Worm (Caenorhabditis elegans): ENCODE results near the gene ncx-2.

The ncx-2 gene

DNA sequence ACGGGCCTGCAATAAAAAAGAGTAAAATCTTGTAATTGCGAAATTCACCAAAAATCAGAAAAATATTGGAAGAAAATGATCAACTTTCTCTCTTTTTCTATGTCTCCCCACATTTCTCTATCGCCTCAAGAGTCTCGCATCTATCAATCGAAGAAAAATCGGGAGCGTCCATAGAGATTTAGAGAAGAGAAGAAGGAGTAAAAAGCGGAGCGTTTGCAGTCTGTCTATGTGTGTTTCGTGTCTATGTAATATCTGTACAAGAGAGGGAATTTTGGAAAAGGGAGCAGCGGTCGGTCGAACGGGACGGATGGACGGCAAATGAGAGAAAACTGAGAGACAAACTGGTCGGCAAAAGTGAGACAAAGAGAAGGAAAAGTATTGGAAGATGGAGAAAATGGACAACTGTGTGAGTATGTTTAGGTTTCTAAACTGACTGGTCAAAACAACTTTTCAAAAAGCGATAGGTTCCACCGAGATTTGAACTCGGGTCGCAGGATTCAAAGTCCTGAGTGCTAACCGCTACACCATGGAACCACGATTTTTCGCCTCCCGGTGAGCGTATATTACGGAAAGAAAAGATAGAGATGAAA, 26.3 kb downstream of the ncx-2 start:
- no peak for TF ChIP-seq F26F4.8 (GFP tag; conservative IDR thresholded peaks at IDR 0.05)
- TF ChIP-seq saeg-2 (GFP tag; IDR thresholded peaks at IDR 0.05): no peak
- no peak for TF ChIP-seq Y105C5A.15 (GFP tag; IDR thresholded peaks at IDR 0.05)
- TF ChIP-seq unc-62 (GFP tag; optimal IDR thresholded peaks at IDR 0.05 in 1 of 2): peak in 1 of 2 experiments; percentile 41
- no peak for TF ChIP-seq unc-62 (tag; optimal IDR thresholded peaks at IDR 0.05)
- no peak for TF ChIP-seq cey-2 (tag; optimal IDR thresholded peaks at IDR 0.05; ENCODE audit: borderline replicate concordance, insufficient read depth)
- TF ChIP-seq ztf-7 (tag; optimal IDR thresholded peaks at IDR 0.05): no peak
- TF ChIP-seq dpl-1 (GFP tag; optimal IDR thresholded peaks at IDR 0.05): no peak
- peak; percentile 54 for TF ChIP-seq mep-1 (tag; optimal IDR thresholded peaks at IDR 0.05)
- TF ChIP-seq lsy-2 (tag; optimal IDR thresholded peaks at IDR 0.05): no peak
- no peak for TF ChIP-seq nhr-76 (tag; optimal IDR thresholded peaks at IDR 0.05)
- TF ChIP-seq php-3 (GFP tag; IDR thresholded peaks at IDR 0.05): no peak
- TF ChIP-seq nhr-25 (tag; optimal IDR thresholded peaks at IDR 0.05; ENCODE audit: borderline replicate concordance, insufficient read depth): no peak
- no peak for TF ChIP-seq Y75B8A.6 (GFP tag; IDR thresholded peaks at IDR 0.05)
- no peak for TF ChIP-seq zfp-3 (GFP tag; conservative IDR thresholded peaks at IDR 0.05)
- no peak; the same call in 1 of the 2 replicates for TF ChIP-seq snpc-1.2 (GFP tag; IDR thresholded peaks at IDR 0.05)
- TF ChIP-seq spr-3 (GFP tag; optimal IDR thresholded peaks at IDR 0.05): peak; percentile 41
- no peak for TF ChIP-seq zip-11 (GFP tag; IDR thresholded peaks at IDR 0.05)
- no peak for TF ChIP-seq ceh-82 (tag; optimal IDR thresholded peaks at IDR 0.05)
- no peak for TF ChIP-seq ztf-11 (tag; optimal IDR thresholded peaks at IDR 0.05)
- TF ChIP-seq hlh-11 (tag; optimal IDR thresholded peaks at IDR 0.05): peak; percentile 85
- TF ChIP-seq mdt-29 (GFP tag; IDR thresholded peaks at IDR 0.05): no peak
- 0 out of 2 replicates have a peak, but pooled peaks have one; percentile 21 for TF ChIP-seq ceh-20 (GFP tag; IDR thresholded peaks at IDR 0.05)
- no peak for TF ChIP-seq Y5F2A.4 (GFP tag; optimal IDR thresholded peaks at IDR 0.05)
- TF ChIP-seq nhr-77 (tag; optimal IDR thresholded peaks at IDR 0.05): peak; percentile 60
- TF ChIP-seq hlh-30 (tag; optimal IDR thresholded peaks at IDR 0.05; ENCODE audit: insufficient read depth): no peak
- TF ChIP-seq dmd-8 (GFP tag; IDR thresholded peaks at IDR 0.05): peak; percentile 65; the same call in 1 of the 2 replicates
- peak; percentile 27 for TF ChIP-seq aha-1 (tag)
- TF ChIP-seq nhr-11 (tag; optimal IDR thresholded peaks at IDR 0.05): no peak
- TF ChIP-seq rbr-2 (tag; optimal IDR thresholded peaks at IDR 0.05): peak; percentile 29
- TF ChIP-seq nhr-42 (GFP tag; IDR thresholded peaks at IDR 0.05): no peak
- no peak for TF ChIP-seq Y48G9A.11 (GFP tag; IDR thresholded peaks at IDR 0.05)
- TF ChIP-seq lin-39 (tag; optimal IDR thresholded peaks at IDR 0.05): no peak
- TF ChIP-seq sdz-12 (GFP tag; optimal IDR thresholded peaks at IDR 0.05): no peak
- TF ChIP-seq madf-5 (GFP tag; IDR thresholded peaks at IDR 0.05): no peak
- peak; percentile 72 for TF ChIP-seq nhr-48 (tag; optimal IDR thresholded peaks at IDR 0.05)
- TF ChIP-seq T20F7.1 (GFP tag; optimal IDR thresholded peaks at IDR 0.05): no peak
- TF ChIP-seq nhr-28 (tag; optimal IDR thresholded peaks at IDR 0.05): peak; percentile 83
- TF ChIP-seq ceh-32 (tag; optimal IDR thresholded peaks at IDR 0.05; ENCODE audit: poor library complexity): no peak
- no peak for TF ChIP-seq nhr-102 (tag; optimal IDR thresholded peaks at IDR 0.05)
- no peak for TF ChIP-seq daf-12 (tag; optimal IDR thresholded peaks at IDR 0.05)
- TF ChIP-seq daf-16 (GFP tag; optimal IDR thresholded peaks at IDR 0.05): peak; percentile 58 to 81
- peak; percentile 79 for TF ChIP-seq daf-16 (tag; optimal IDR thresholded peaks at IDR 0.05)
- TF ChIP-seq duxl-1 (tag; optimal IDR thresholded peaks at IDR 0.05; ENCODE audit: poor library complexity): peak; percentile 29
- no peak; the same call in 1 of the 2 replicates for TF ChIP-seq pha-4 (GFP tag; IDR thresholded peaks at IDR 0.05)
- TF ChIP-seq pha-4 (tag; optimal IDR thresholded peaks at IDR 0.05): peak; percentile 13
- TF ChIP-seq tra-1 (GFP tag; IDR thresholded peaks at IDR 0.05): 0 out of 2 replicates have a peak, but pooled peaks have one; percentile 25
- TF ChIP-seq D1046.2 (GFP tag; IDR thresholded peaks at IDR 0.05): 0 out of 2 replicates have a peak, but pooled peaks have one; percentile 47
- peak in 1 of 2 experiments; percentile 29 for TF ChIP-seq mdl-1 (tag; optimal IDR thresholded peaks at IDR 0.05)
- TF ChIP-seq fkh-10 (GFP tag; optimal IDR thresholded peaks at IDR 0.05): no peak
- no peak; the same call in 1 of the 2 replicates for TF ChIP-seq T26A8.4 (GFP tag; IDR thresholded peaks at IDR 0.05)
